Worm (Caenorhabditis elegans) whole organism, early embryonic: ENCODE data around the gene F28D1.6.

ENCODE experiments used
- ama-1 ChIP-seq: fragments of 150-350 bp; optimal IDR thresholded peaks from 2 replicates; lab custom pipeline; 2014
- ceh-13 ChIP-seq: fragments of 200-800 bp; sonication (Bioruptor generic); optimal IDR thresholded peaks from 2 replicates; lab custom pipeline; 2018; ENCODE audit warnings: mild to moderate bottlenecking, missing genetic modification characterization, missing compliant biosample characterization
- ceh-36 ChIP-seq: sonication (generic microtip); optimal IDR thresholded peaks from 2 replicates; lab custom pipeline; 2016; ENCODE audit warnings: missing genetic modification characterization, inconsistent platforms, missing compliant biosample characterization
- flt-1 ChIP-seq: fragments of 200-800 bp; sonication (Bioruptor generic); IDR thresholded peaks from 2 replicates; pipeline ENCODE4 v1.3.6; 2022; ENCODE audit warnings: missing genetic modification characterization, missing compliant biosample characterization
- hmg-4 ChIP-seq: fragments of 200-800 bp; sonication (Bioruptor generic); optimal IDR thresholded peaks from 2 replicates; lab custom pipeline; 2018; ENCODE audit warnings: mild to moderate bottlenecking, missing genetic modification characterization, missing compliant biosample characterization
- hnd-1 ChIP-seq: sonication (generic microtip); optimal IDR thresholded peaks from 2 replicates; lab custom pipeline; 2016; ENCODE audit warnings: missing genetic modification characterization, missing compliant biosample characterization

DNA sequence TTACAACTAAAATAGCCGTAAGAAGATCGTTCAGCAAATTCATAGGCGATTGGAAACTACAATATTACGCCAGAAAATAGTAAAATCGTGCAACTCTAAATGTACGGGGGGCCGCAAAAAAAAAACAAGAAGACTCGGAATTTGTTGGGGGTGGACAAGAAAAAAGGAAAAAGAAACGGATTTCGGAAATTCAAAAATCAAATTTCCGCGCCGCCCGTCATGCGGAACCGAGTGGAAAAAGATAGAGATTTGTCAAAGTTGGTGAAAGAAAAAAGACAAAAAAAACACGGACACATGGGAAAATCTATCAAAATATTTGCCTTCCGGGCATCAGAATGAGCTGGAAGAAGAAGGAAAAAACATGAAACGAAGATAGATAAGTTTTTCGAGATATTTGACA is 34.3 kb upstream of the F28D1.6 start:
- no peak for TF ChIP-seq hnd-1
- no peak for TF ChIP-seq flt-1 (GFP tag; lab: Robert Waterston, UW)
- TF ChIP-seq ama-1 (lab: Kevin White, UChicago): no peak
- TF ChIP-seq hmg-4 (GFP tag; lab: Kevin White, UChicago): no peak
- TF ChIP-seq ceh-36 (tag; lab: Kevin White, UChicago): no peak
- no peak for TF ChIP-seq ceh-13
